Fruit fly (Drosophila melanogaster): ENCODE data around the gene CG12071.
A peak's percentile ranks its signal among the peaks of the same experiment; 100 is the strongest.

CG12071 gene

DNA sequence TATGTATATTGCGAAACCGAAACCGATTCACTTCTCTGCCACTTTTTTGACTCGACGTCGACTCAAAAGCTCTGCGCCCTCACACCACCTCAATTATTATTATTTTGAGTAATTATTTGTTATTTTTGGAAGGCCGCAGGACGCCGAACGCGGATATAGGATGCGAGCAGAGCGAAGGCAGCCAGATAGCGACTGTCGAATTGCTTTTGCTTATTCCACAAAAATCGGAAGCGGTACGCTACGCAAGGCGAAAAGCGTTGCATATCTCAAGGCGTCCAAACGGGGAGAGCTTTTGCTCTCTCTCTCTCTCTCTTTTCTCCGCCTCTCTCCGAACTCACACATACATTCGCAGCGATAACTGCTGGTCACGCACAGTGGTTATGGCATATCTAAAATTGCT lies at the start of gene CG12071:
TSS of gene CG12071 (minus strand) at position 134 of the 400 bp plus-strand sequence.
- no peak for TF ChIP-seq Ets96B (tag; optimal IDR thresholded peaks at IDR 0.05)
- TF ChIP-seq Sox15 (GFP tag; optimal IDR thresholded peaks at IDR 0.05) = no peak
- no peak for TF ChIP-seq topi (GFP tag; optimal IDR thresholded peaks at IDR 0.05)
- TF ChIP-seq Lpt (GFP tag; optimal IDR thresholded peaks at IDR 0.05) = no peak
- TF ChIP-seq Met (GFP tag; optimal IDR thresholded peaks at IDR 0.05) = no peak
- TF ChIP-seq CG6276 (GFP tag; optimal IDR thresholded peaks at IDR 0.05) = no peak

dm6 chr3R:30928634-30929033 lies 47.8 kb upstream of the CG12071 start:
- TF ChIP-seq fkh (GFP tag; optimal IDR thresholded peaks at IDR 0.05) = no peak
- TF ChIP-seq CG6792 (GFP tag; optimal IDR thresholded peaks at IDR 0.05) = no peak
- TF ChIP-seq spab (GFP tag; optimal IDR thresholded peaks at IDR 0.05) = no peak
- TF ChIP-seq lz (GFP tag; optimal IDR thresholded peaks at IDR 0.05) = no peak
- TF ChIP-seq Sox102F (GFP tag; optimal IDR thresholded peaks at IDR 0.05) = no peak
- TF ChIP-seq esn (GFP tag; optimal IDR thresholded peaks at IDR 0.05) = no peak
- TF ChIP-seq Eip78C (GFP tag) = no peak
- no peak for TF ChIP-seq CG34406 (GFP tag; optimal IDR thresholded peaks at IDR 0.05)
- no peak for TF ChIP-seq Sox14 (GFP tag; optimal IDR thresholded peaks at IDR 0.05)
- TF ChIP-seq CG7368 (GFP tag; optimal IDR thresholded peaks at IDR 0.05) = no peak
- no peak for TF ChIP-seq fd85E (GFP tag; optimal IDR thresholded peaks at IDR 0.05)
- TF ChIP-seq Smox (GFP tag; optimal IDR thresholded peaks at IDR 0.05) = no peak
- TF ChIP-seq eg (GFP tag; IDR thresholded peaks at IDR 0.05) = no peak
- TF ChIP-seq CG6854 (GFP tag; optimal IDR thresholded peaks at IDR 0.05) = no peak
- TF ChIP-seq acj6 (GFP tag; optimal IDR thresholded peaks at IDR 0.05) = no peak
- no peak for TF ChIP-seq CG15336 (GFP tag; IDR thresholded peaks at IDR 0.05)
- no peak for TF ChIP-seq CG9139 (GFP tag; optimal IDR thresholded peaks at IDR 0.05)
- TF ChIP-seq pdm3 (GFP tag; optimal IDR thresholded peaks at IDR 0.05) = no peak

DNA sequence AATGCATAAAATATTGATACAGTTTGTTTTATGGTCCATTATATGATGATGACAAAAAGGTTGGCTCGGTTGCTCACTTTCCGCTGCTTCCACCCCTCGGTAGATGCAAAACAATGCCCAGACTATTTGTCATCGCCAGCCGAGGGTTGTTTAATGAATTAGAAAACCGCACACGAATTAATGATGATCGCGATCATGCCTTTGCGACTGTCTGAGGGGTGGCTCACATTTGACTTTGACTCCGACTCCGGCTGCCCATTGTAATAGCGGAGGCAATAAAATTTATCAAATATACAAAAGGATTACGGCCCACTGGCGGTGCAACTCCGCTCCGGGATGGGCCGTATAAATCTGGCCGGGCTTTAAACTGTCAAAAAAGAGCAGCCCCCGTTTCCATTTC lies 45.2 kb upstream of the CG12071 start:
- no peak for TF ChIP-seq Ets21C (GFP tag; optimal IDR thresholded peaks at IDR 0.05)
- no peak for TF ChIP-seq Hr39 (GFP tag; optimal IDR thresholded peaks at IDR 0.05)
- no peak for TF ChIP-seq achi (GFP tag; optimal IDR thresholded peaks at IDR 0.05)
- TF ChIP-seq esn (GFP tag; optimal IDR thresholded peaks at IDR 0.05) = no peak
- no peak for TF ChIP-seq salr (GFP tag; optimal IDR thresholded peaks at IDR 0.05)
- TF ChIP-seq Blimp-1 (GFP tag; optimal IDR thresholded peaks at IDR 0.05) = no peak
- TF ChIP-seq fd85E (GFP tag; optimal IDR thresholded peaks at IDR 0.05) = no peak
- TF ChIP-seq pdm3 (GFP tag; optimal IDR thresholded peaks at IDR 0.05) = no peak
- no peak for TF ChIP-seq Hr4 (GFP tag; optimal IDR thresholded peaks at IDR 0.05)
- no peak for TF ChIP-seq CG6808 (GFP tag; optimal IDR thresholded peaks at IDR 0.05)
- TF ChIP-seq CG10631 (GFP tag; optimal IDR thresholded peaks at IDR 0.05) = no peak
- TF ChIP-seq CG11902 (GFP tag; optimal IDR thresholded peaks at IDR 0.05) = no peak
- no peak for TF ChIP-seq lz (GFP tag; optimal IDR thresholded peaks at IDR 0.05)
- TF ChIP-seq Eip93F (GFP tag; optimal IDR thresholded peaks at IDR 0.05) = no peak
- no peak for TF ChIP-seq CG3032 (tag; optimal IDR thresholded peaks at IDR 0.05)
- TF ChIP-seq eg (GFP tag; IDR thresholded peaks at IDR 0.05) = no peak
- no peak for TF ChIP-seq Sox102F (GFP tag; optimal IDR thresholded peaks at IDR 0.05)
- no peak for TF ChIP-seq CG7368 (GFP tag; optimal IDR thresholded peaks at IDR 0.05)

dm6 chr3R:30925436-30925835 lies 44.6 kb upstream of the CG12071 start:
- no peak for TF ChIP-seq net (GFP tag; optimal IDR thresholded peaks at IDR 0.05)
- TF ChIP-seq fkh (GFP tag; optimal IDR thresholded peaks at IDR 0.05) = peak; percentile 45

dm6 chr3R:30923581-30923980 lies 42.8 kb upstream of the CG12071 start:
- no peak for TF ChIP-seq salr (GFP tag; optimal IDR thresholded peaks at IDR 0.05)
- TF ChIP-seq Sox15 (GFP tag; optimal IDR thresholded peaks at IDR 0.05) = no peak
- no peak for TF ChIP-seq CG10669 (GFP tag; optimal IDR thresholded peaks at IDR 0.05)
- no peak for TF ChIP-seq ss (GFP tag; optimal IDR thresholded peaks at IDR 0.05)
- TF ChIP-seq CG16779 (tag; optimal IDR thresholded peaks at IDR 0.05) = no peak
- TF ChIP-seq CG6808 (GFP tag; optimal IDR thresholded peaks at IDR 0.05) = no peak
- no peak for TF ChIP-seq CG32006 (GFP tag; optimal IDR thresholded peaks at IDR 0.05)
- TF ChIP-seq CG8632 (GFP tag; optimal IDR thresholded peaks at IDR 0.05) = no peak
- no peak for TF ChIP-seq Eip93F (GFP tag; optimal IDR thresholded peaks at IDR 0.05)
- TF ChIP-seq esn (GFP tag; optimal IDR thresholded peaks at IDR 0.05) = no peak
- no peak for TF ChIP-seq net (GFP tag; optimal IDR thresholded peaks at IDR 0.05)
- no peak for TF ChIP-seq CG6792 (GFP tag; optimal IDR thresholded peaks at IDR 0.05)
- TF ChIP-seq Hr39 (GFP tag; optimal IDR thresholded peaks at IDR 0.05) = no peak

Data from whole organism, prepupa.